Worm (Caenorhabditis elegans): ENCODE results near the gene wdr-46.

DNA sequence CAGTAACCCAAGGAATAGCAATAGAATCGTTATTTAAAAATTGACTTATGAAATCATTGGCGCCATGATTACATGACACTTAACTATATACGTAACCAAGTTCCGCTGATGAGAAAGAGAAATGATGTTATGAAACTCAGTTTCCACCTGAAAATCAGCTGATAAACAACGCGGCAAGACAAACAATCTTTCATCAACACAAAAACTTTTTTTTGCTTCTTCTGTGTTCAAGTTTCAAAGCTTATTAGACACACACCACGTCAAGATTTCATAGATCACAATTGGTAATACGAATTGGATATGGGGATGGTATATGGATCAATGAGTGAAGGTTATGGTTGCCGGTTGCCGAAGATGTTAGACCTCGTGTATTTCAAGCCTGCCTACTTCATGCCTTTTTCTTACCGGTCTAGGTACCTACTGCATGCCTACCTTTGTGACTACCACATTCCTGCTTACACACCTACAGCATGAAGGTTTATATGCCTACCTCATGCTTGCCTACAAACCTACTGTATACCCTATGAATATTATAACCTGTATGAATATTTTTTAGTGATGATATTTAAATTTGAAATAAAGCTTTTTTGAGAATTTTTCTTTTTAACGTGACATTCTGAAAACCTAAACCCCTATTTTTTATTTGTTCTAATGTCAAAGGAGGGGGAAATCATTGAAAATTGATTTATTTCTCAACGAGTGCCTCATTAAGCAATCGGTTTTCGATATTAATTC is 35.0 kb upstream of the wdr-46 start, which contains the start of the genes F19B6.10 and wht-5:
- TF ChIP-seq elt-4 (tag; optimal IDR thresholded peaks at IDR 0.05) (no peak), rnt-1 (tag; optimal IDR thresholded peaks at IDR 0.05) (no peak), pax-1 (tag; optimal IDR thresholded peaks at IDR 0.05) (no peak), ama-1 (optimal IDR thresholded peaks at IDR 0.05) (no peak), pag-3 (tag; optimal IDR thresholded peaks at IDR 0.05; ENCODE audit: borderline replicate concordance) (no peak), pqm-1 (tag; optimal IDR thresholded peaks at IDR 0.05) (no peak), ceh-22 (tag; optimal IDR thresholded peaks at IDR 0.05) (no peak), ceh-19 (GFP tag; optimal IDR thresholded peaks at IDR 0.05) (no peak), ceh-48 (tag; optimal IDR thresholded peaks at IDR 0.05) (no peak), ceh-18 (tag; optimal IDR thresholded peaks at IDR 0.05) (no peak), ahr-1 (tag; optimal IDR thresholded peaks at IDR 0.05) (no peak)
